Fruit fly (Drosophila melanogaster): ENCODE measurements around the gene Grp170.

Gene Grp170

DNA sequence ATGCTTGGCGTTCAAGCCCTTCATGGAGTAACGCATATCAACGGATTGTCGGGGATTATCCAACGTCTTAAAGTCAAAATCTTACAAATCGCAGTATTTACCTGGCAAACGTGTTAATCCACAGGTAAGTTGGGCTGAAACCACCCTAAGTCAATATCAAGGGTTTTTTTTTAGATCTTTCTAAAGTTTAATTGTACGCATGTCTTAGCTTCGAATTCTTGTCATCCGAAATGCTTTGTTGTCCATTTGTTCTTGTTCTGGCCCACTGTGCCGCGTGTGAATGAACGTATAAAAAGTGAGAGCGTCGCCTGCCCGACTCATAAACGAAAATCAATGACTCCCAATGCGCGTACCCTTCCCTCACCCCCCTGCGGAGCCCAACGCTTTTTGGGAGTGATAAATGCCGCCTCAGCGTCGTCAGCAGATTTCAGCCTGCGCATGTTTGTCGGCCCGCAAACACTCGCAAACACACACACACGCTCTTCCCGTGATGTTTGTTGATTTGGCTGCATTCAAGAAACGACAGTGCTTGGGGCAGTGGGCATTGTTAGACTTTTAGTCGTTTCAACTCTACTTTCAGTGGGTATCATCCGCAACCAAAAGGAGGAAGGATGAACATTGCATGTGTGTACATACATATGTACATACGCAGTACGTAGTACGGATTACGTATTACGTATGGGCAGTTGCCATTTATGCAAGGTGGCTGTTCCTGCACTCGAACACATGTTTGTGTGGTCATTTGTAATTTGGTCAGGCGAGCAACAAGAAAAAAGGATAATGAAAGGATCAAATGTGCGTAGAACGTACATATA is 21.6 kb upstream of the Grp170 start (continued):
- peak; percentile 88 for TF ChIP-seq twi (tag; optimal IDR thresholded peaks at IDR 0.05)
- TF ChIP-seq CG15514 (GFP tag; optimal IDR thresholded peaks at IDR 0.05) = peak; percentile 74
- peak; percentile 89 for TF ChIP-seq Lhr (GFP tag; optimal IDR thresholded peaks at IDR 0.05)
- peak; percentile 97 for TF ChIP-seq Sox100B (GFP tag; optimal IDR thresholded peaks at IDR 0.05)
- TF ChIP-seq Max (GFP tag; optimal IDR thresholded peaks at IDR 0.05) = peak; percentile 92
- no peak for TF ChIP-seq HLHmδ (GFP tag; optimal IDR thresholded peaks at IDR 0.05)
- peak; percentile 91 for TF ChIP-seq dm (GFP tag; optimal IDR thresholded peaks at IDR 0.05)
- peak; percentile 87 for TF ChIP-seq fd64A (GFP tag; optimal IDR thresholded peaks at IDR 0.05)
- TF ChIP-seq org-1 (GFP tag; optimal IDR thresholded peaks at IDR 0.05) = peak; percentile 98
- TF ChIP-seq tll (GFP tag; optimal IDR thresholded peaks at IDR 0.05) = peak; percentile 71 to 75
- peak; percentile 55; the same call in 1 of the 2 replicates for TF ChIP-seq NFAT (GFP tag; IDR thresholded peaks at IDR 0.05)
- TF ChIP-seq HmgZ (tag; optimal IDR thresholded peaks at IDR 0.05) = peak; percentile 90
- peak; percentile 79 for TF ChIP-seq CG18011 (GFP tag; optimal IDR thresholded peaks at IDR 0.05)
- TF ChIP-seq pum (GFP tag; optimal IDR thresholded peaks at IDR 0.05) = peak; percentile 94
- TF ChIP-seq abd-A (tag; optimal IDR thresholded peaks at IDR 0.05) = peak; percentile 80
- peak; percentile 91 for TF ChIP-seq CG33557 (GFP tag; optimal IDR thresholded peaks at IDR 0.05)
- TF ChIP-seq CG12104 (GFP tag; optimal IDR thresholded peaks at IDR 0.05) = peak; percentile 92
- TF ChIP-seq Oli (tag; optimal IDR thresholded peaks at IDR 0.05) = peak; percentile 97
- peak; percentile 97 for TF ChIP-seq nmo (GFP tag; optimal IDR thresholded peaks at IDR 0.05)
- 0 out of 2 replicates have a peak, but pooled peaks have one; percentile 43 for TF ChIP-seq MBD-R2 (GFP tag; IDR thresholded peaks at IDR 0.05)
- TF ChIP-seq jumu (GFP tag; optimal IDR thresholded peaks at IDR 0.05) = peak; percentile 96
- TF ChIP-seq BEAF-32 (GFP tag; optimal IDR thresholded peaks at IDR 0.05) = peak; percentile 7
- peak; percentile 90 for TF ChIP-seq cwo (GFP tag; optimal IDR thresholded peaks at IDR 0.05)
- peak; percentile 66 for TF ChIP-seq CG7987 (GFP tag; optimal IDR thresholded peaks at IDR 0.05)
- TF ChIP-seq kay (GFP tag; optimal IDR thresholded peaks at IDR 0.05) = peak; percentile 88
- peak; percentile 84 for TF ChIP-seq CG9437 (GFP tag; optimal IDR thresholded peaks at IDR 0.05)
- TF ChIP-seq luna (GFP tag; optimal IDR thresholded peaks at IDR 0.05) = peak; percentile 84
- no peak for TF ChIP-seq CG14860 (GFP tag; IDR thresholded peaks at IDR 0.05; ENCODE audit: partially characterized antibody)
- TF ChIP-seq CG32772 (GFP tag; IDR thresholded peaks at IDR 0.05) = peak; percentile 60
- TF ChIP-seq Hr3 (GFP tag; optimal IDR thresholded peaks at IDR 0.05) = peak; percentile 91
- TF ChIP-seq CG16815 (GFP tag; optimal IDR thresholded peaks at IDR 0.05) = peak; percentile 96
- TF ChIP-seq usp (GFP tag; optimal IDR thresholded peaks at IDR 0.05) = no peak
- TF ChIP-seq CG18262 (tag; optimal IDR thresholded peaks at IDR 0.05) = peak; percentile 98
- peak; percentile 92 for TF ChIP-seq pnt (GFP tag; optimal IDR thresholded peaks at IDR 0.05)
- TF ChIP-seq ems (GFP tag; optimal IDR thresholded peaks at IDR 0.05) = peak; percentile 94
- peak; percentile 92 for TF ChIP-seq en (GFP tag; optimal IDR thresholded peaks at IDR 0.05)
- peak; percentile 78 for TF ChIP-seq Jarid2 (GFP tag; optimal IDR thresholded peaks at IDR 0.05)
- TF ChIP-seq E2f1 (GFP tag; IDR thresholded peaks at IDR 0.05) = peak; percentile 64; the same call in 1 of the 2 replicates
- peak; percentile 68 for TF ChIP-seq CG2116 (GFP tag; optimal IDR thresholded peaks at IDR 0.05)
- TF ChIP-seq zen2 (GFP tag; IDR thresholded peaks at IDR 0.05; ENCODE audit: partially characterized antibody) = no peak
- TF ChIP-seq bigmax (GFP tag; optimal IDR thresholded peaks at IDR 0.05) = no peak
- TF ChIP-seq CG13123 (GFP tag; optimal IDR thresholded peaks at IDR 0.05) = peak; percentile 83
- peak; percentile 88 for TF ChIP-seq btn (GFP tag; optimal IDR thresholded peaks at IDR 0.05)
- peak; percentile 83 for TF ChIP-seq Spps (tag; optimal IDR thresholded peaks at IDR 0.05)
- TF ChIP-seq HLH3B (GFP tag; IDR thresholded peaks at IDR 0.05) = peak; percentile 72; the same call in 1 of the 2 replicates
- TF ChIP-seq CG10654 (GFP tag; optimal IDR thresholded peaks at IDR 0.05) = peak; percentile 88
- peak; percentile 55; the same call in 1 of the 2 replicates for TF ChIP-seq Doc2 (GFP tag; IDR thresholded peaks at IDR 0.05)
- peak; percentile 95 for TF ChIP-seq bcd (GFP tag; optimal IDR thresholded peaks at IDR 0.05)

Measured in whole organism, embryonic.